Worm (Caenorhabditis elegans): ENCODE results near the gene acl-3.

acl-3 gene

ce11 chrIV:11603265-11603840 lies 48.5 kb downstream of the acl-3 start (continued):
- TF ChIP-seq lag-1 (GFP tag; IDR thresholded peaks at IDR 0.05) = no peak
- no peak for TF ChIP-seq nhr-120 (GFP tag; IDR thresholded peaks at IDR 0.05)
- no peak for TF ChIP-seq mcd-1 (GFP tag; IDR thresholded peaks at IDR 0.05)
- TF ChIP-seq ztf-3 (GFP tag; optimal IDR thresholded peaks at IDR 0.05) = no peak
- TF ChIP-seq tbx-9 (tag; optimal IDR thresholded peaks at IDR 0.05; ENCODE audit: borderline replicate concordance) = no peak
- no peak for TF ChIP-seq nhr-179 (tag; optimal IDR thresholded peaks at IDR 0.05)
- TF ChIP-seq T26A5.8 (tag; optimal IDR thresholded peaks at IDR 0.05) = no peak
- TF ChIP-seq F10E7.11 (tag; optimal IDR thresholded peaks at IDR 0.05) = no peak
- no peak for TF ChIP-seq F37B4.10 (GFP tag; IDR thresholded peaks at IDR 0.05)
- no peak for TF ChIP-seq zfh-2 (GFP tag; conservative IDR thresholded peaks at IDR 0.05)
- no peak for TF ChIP-seq egrh-3 (GFP tag; IDR thresholded peaks at IDR 0.05)
- TF ChIP-seq madf-10 (tag; optimal IDR thresholded peaks at IDR 0.05) = no peak
- TF ChIP-seq snpc-3.4 (tag; optimal IDR thresholded peaks at IDR 0.05) = no peak
- TF ChIP-seq zim-3 (tag; optimal IDR thresholded peaks at IDR 0.05) = no peak
- TF ChIP-seq C17E4.6 (GFP tag; IDR thresholded peaks at IDR 0.05) = no peak
- no peak for TF ChIP-seq sdz-38 (tag; optimal IDR thresholded peaks at IDR 0.05)
- no peak for TF ChIP-seq dpl-1 (GFP tag; optimal IDR thresholded peaks at IDR 0.05)
- TF ChIP-seq bed-1 (GFP tag; IDR thresholded peaks at IDR 0.05) = no peak
- TF ChIP-seq ztf-18 (tag; optimal IDR thresholded peaks at IDR 0.05) = no peak
- TF ChIP-seq ztf-26 (tag; optimal IDR thresholded peaks at IDR 0.05) = no peak
- no peak for TF ChIP-seq snpc-1.3 (tag; optimal IDR thresholded peaks at IDR 0.05; ENCODE audit: insufficient read depth)
- peak; percentile 68 for TF ChIP-seq hrde-1 (tag; optimal IDR thresholded peaks at IDR 0.05; ENCODE audit: borderline replicate concordance)
- no peak for TF ChIP-seq F52B5.7 (tag; optimal IDR thresholded peaks at IDR 0.05)
- no peak for TF ChIP-seq snpc-4 (GFP tag; optimal IDR thresholded peaks at IDR 0.05)
- peak in 1 of 4 experiments; percentile 49 for TF ChIP-seq snpc-4 (tag; optimal IDR thresholded peaks at IDR 0.05)
- TF ChIP-seq F57C9.4 (tag; optimal IDR thresholded peaks at IDR 0.05) = no peak
- TF ChIP-seq hmg-20 (GFP tag; IDR thresholded peaks at IDR 0.05) = no peak
- no peak for TF ChIP-seq lir-1 (GFP tag; conservative IDR thresholded peaks at IDR 0.05)
- no peak for TF ChIP-seq mel-28 (tag; optimal IDR thresholded peaks at IDR 0.05; ENCODE audit: borderline replicate concordance)
- TF ChIP-seq nfya-1 (tag; optimal IDR thresholded peaks at IDR 0.05; ENCODE audit: borderline replicate concordance, insufficient read depth) = no peak
- no peak for TF ChIP-seq nhr-80 (tag; optimal IDR thresholded peaks at IDR 0.05)
- no peak for TF ChIP-seq aptf-2 (GFP tag; conservative IDR thresholded peaks at IDR 0.05)
- no peak for TF ChIP-seq lin-54 (GFP tag; optimal IDR thresholded peaks at IDR 0.05)
- no peak for TF ChIP-seq die-1 (tag; optimal IDR thresholded peaks at IDR 0.05)
- peak; percentile 63; the same call in 1 of the 2 replicates for TF ChIP-seq attf-6 (GFP tag; IDR thresholded peaks at IDR 0.05)
- TF ChIP-seq F39B2.1 (GFP tag; IDR thresholded peaks at IDR 0.05) = no peak
- no peak for TF ChIP-seq cebp-2 (GFP tag; IDR thresholded peaks at IDR 0.05)
- no peak for TF ChIP-seq Y67H2A.10 (GFP tag; conservative IDR thresholded peaks at IDR 0.05)
- TF ChIP-seq rpc-1 (optimal IDR thresholded peaks at IDR 0.05) = no peak
- no peak for TF ChIP-seq rpc-1 (tag; optimal IDR thresholded peaks at IDR 0.05)
- no peak for TF ChIP-seq ceh-27 (GFP tag; optimal IDR thresholded peaks at IDR 0.05)
- TF ChIP-seq snpc-1.1 (tag; optimal IDR thresholded peaks at IDR 0.05; ENCODE audit: insufficient read depth) = peak; percentile 32
- TF ChIP-seq ama-1 (optimal IDR thresholded peaks at IDR 0.05) = no peak
- no peak for TF ChIP-seq ama-1 (GFP tag; optimal IDR thresholded peaks at IDR 0.05)
- TF ChIP-seq atf-7 (tag; optimal IDR thresholded peaks at IDR 0.05) = no peak
- no peak for TF ChIP-seq B0261.1 (tag; optimal IDR thresholded peaks at IDR 0.05)
- TF ChIP-seq him-1 (tag; optimal IDR thresholded peaks at IDR 0.05) = peak; percentile 30
- peak; percentile 48; the same call in 1 of the 2 replicates for TF ChIP-seq Y53G8AR.9 (GFP tag; conservative IDR thresholded peaks at IDR 0.05)
- TF ChIP-seq F22D6.2 (tag; optimal IDR thresholded peaks at IDR 0.05) = no peak
- TF ChIP-seq hsf-1 (GFP tag; IDR thresholded peaks at IDR 0.05) = no peak
